Worm (Caenorhabditis elegans): Measurements from ENCODE around the gene F57F5.3.
A peak's percentile ranks its signal among the peaks of the same experiment; 100 is the strongest.

The F57F5.3 gene

DNA sequence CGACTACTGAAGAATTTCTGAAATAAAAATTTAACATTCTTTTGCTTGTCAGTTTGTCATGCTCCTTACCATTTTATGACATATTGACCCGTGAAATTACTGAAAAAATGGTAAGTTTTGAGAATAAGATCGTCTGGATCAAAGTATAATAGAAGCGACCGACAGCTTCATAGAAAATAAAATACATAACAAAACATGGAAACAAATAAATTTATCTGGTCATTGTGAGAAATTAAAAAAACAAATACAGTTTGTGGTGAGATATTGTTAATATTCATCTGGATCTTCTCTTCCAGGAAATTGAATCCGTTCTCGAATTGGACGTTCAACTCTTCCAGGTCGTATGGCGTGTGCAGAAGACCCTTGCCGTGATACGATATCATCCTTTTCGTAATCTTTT is 25.7 kb upstream of the F57F5.3 start, which contains the start of gene pkc-1:
Gene pkc-1, minus strand, starts transcription at position 101 of the 400 bp plus-strand sequence.
- TF ChIP-seq C06A6.2 (GFP tag; conservative IDR thresholded peaks at IDR 0.05) (no peak), madf-3 (GFP tag; IDR thresholded peaks at IDR 0.05) (no peak), efl-1 (GFP tag; optimal IDR thresholded peaks at IDR 0.05) (no peak), lin-35 (GFP tag; optimal IDR thresholded peaks at IDR 0.05) (no peak), lin-54 (GFP tag; optimal IDR thresholded peaks at IDR 0.05) (no peak), F49E8.2 (tag; optimal IDR thresholded peaks at IDR 0.05; ENCODE audit: insufficient read depth) (no peak), let-607 (tag; optimal IDR thresholded peaks at IDR 0.05) (no peak), akir-1 (GFP tag; optimal IDR thresholded peaks at IDR 0.05) (no peak), egrh-3 (GFP tag; IDR thresholded peaks at IDR 0.05) (no peak), rcor-1 (GFP tag; IDR thresholded peaks at IDR 0.05) (no peak), snpc-1.1 (tag; optimal IDR thresholded peaks at IDR 0.05; ENCODE audit: insufficient read depth) (no peak), cebp-2 (GFP tag; IDR thresholded peaks at IDR 0.05) (no peak), ztf-28 (GFP tag; IDR thresholded peaks at IDR 0.05) (no peak), lsl-1 (GFP tag; optimal IDR thresholded peaks at IDR 0.05) (no peak), him-1 (tag; optimal IDR thresholded peaks at IDR 0.05) (no peak), nhr-120 (GFP tag; IDR thresholded peaks at IDR 0.05) (no peak), lag-1 (GFP tag; IDR thresholded peaks at IDR 0.05) (no peak), pha-4 (tag; optimal IDR thresholded peaks at IDR 0.05) (no peak), madf-6 (GFP tag; IDR thresholded peaks at IDR 0.05) (no peak), Y95B8A.8 (GFP tag; IDR thresholded peaks at IDR 0.05) (no peak)

DNA sequence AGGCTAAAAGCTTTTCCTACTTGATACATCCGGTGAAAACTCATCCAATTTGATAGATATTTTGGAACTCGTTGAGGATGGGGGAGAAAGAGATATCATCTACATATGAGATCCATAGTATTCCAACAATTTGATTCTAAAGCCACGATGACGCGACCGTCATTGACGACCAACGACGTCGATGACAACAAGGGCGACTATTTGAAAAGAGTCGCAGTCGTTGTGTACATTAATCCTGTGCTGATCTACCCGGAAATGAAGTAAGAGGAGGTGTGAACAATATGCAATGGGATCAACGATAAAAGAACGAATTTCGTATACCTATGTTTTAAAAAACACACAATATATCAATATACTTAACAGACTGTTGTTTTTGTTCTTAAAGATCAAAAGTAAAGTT is 21.8 kb upstream of the F57F5.3 start:
- TF ChIP-seq C06A6.2 (GFP tag; conservative IDR thresholded peaks at IDR 0.05): no peak
- no peak for TF ChIP-seq F39B2.1 (GFP tag; IDR thresholded peaks at IDR 0.05)
- no peak for TF ChIP-seq T07F8.4 (tag; optimal IDR thresholded peaks at IDR 0.05)
- TF ChIP-seq snpc-4 (GFP tag; optimal IDR thresholded peaks at IDR 0.05): no peak
- TF ChIP-seq snpc-4 (tag; optimal IDR thresholded peaks at IDR 0.05): no peak
- no peak for TF ChIP-seq nhr-27 (tag; optimal IDR thresholded peaks at IDR 0.05)
- no peak for TF ChIP-seq nhr-179 (tag; optimal IDR thresholded peaks at IDR 0.05)
- TF ChIP-seq chd-7 (tag; optimal IDR thresholded peaks at IDR 0.05): no peak
- no peak for TF ChIP-seq Y53G8AR.9 (GFP tag; conservative IDR thresholded peaks at IDR 0.05)
- TF ChIP-seq pha-4 (tag; optimal IDR thresholded peaks at IDR 0.05): no peak

DNA sequence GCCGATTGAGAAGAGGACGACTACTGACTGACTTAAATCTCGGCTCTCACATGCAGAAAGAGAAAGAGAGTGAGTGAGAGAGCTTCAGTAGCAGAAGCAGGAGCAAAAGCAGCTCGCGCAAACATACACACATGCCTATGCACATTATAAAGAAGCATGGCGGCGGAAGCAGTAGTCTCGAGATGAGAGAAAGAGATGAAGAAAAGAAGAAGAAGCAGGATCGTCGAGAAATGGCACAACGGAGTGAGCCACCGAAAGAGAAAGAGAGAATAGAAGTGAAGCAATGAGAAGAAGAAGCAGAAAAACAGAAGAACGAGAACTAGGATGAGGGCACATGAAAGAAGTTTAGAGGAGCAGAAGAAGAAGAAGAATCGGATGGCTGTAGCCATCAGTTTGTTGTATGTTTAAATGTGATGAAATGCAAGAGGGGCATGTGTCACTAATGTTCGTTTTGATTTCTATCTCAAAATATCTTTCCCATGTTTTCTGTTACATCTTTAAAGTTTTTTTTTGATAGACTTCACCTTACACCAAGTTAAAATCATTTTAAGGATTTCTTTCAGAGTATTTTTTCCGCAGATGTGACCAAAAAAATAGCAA is 20.6 kb upstream of the F57F5.3 start:
- TF ChIP-seq repo-1 (tag; optimal IDR thresholded peaks at IDR 0.05) (no peak), B0336.3 (GFP tag; IDR thresholded peaks at IDR 0.05) (no peak), die-1 (tag; optimal IDR thresholded peaks at IDR 0.05) (no peak), cebp-2 (GFP tag; IDR thresholded peaks at IDR 0.05) (no peak), mel-28 (tag; optimal IDR thresholded peaks at IDR 0.05; ENCODE audit: borderline replicate concordance) (no peak), sdz-38 (tag; optimal IDR thresholded peaks at IDR 0.05) (no peak), egrh-3 (GFP tag; IDR thresholded peaks at IDR 0.05) (0 out of 2 replicates have a peak, but pooled peaks have one; percentile 20), zfh-2 (GFP tag; conservative IDR thresholded peaks at IDR 0.05) (peak; percentile 74), lin-35 (GFP tag; optimal IDR thresholded peaks at IDR 0.05) (no peak), dpl-1 (GFP tag; optimal IDR thresholded peaks at IDR 0.05) (no peak), lin-40 (tag; optimal IDR thresholded peaks at IDR 0.05) (no peak), ztf-28 (GFP tag; IDR thresholded peaks at IDR 0.05) (no peak), F23B12.7 (tag; optimal IDR thresholded peaks at IDR 0.05; ENCODE audit: insufficient read depth) (no peak), hlh-12 (tag; optimal IDR thresholded peaks at IDR 0.05) (no peak), Y53F4B.3 (GFP tag; IDR thresholded peaks at IDR 0.05) (no peak), egl-18 (GFP tag; IDR thresholded peaks at IDR 0.05) (no peak), Y67H2A.10 (GFP tag; conservative IDR thresholded peaks at IDR 0.05) (no peak), ztf-22 (GFP tag; optimal IDR thresholded peaks at IDR 0.05) (no peak), atf-7 (tag; optimal IDR thresholded peaks at IDR 0.05) (no peak), ceh-100 (GFP tag; IDR thresholded peaks at IDR 0.05) (no peak), ama-1 (optimal IDR thresholded peaks at IDR 0.05) (no peak), ama-1 (GFP tag; optimal IDR thresholded peaks at IDR 0.05) (no peak), rcor-1 (GFP tag; IDR thresholded peaks at IDR 0.05) (0 out of 2 replicates have a peak, but pooled peaks have one; percentile 7)
